Fruit fly (Drosophila melanogaster) whole organism, embryonic: Measurements from ENCODE around the gene MtnF.

ENCODE experiments used
- CG10321 ChIP-seq: fragments of 200-800 bp; sonication (Bioruptor generic); IDR thresholded peaks from 2 replicates; pipeline ENCODE4 v1.3.6; 2022; ENCODE audit warnings: missing biosample characterization, missing genetic modification characterization
- CG10431 ChIP-seq: fragments of 200-800 bp; sonication (Bioruptor generic); optimal IDR thresholded peaks from 3 replicates; lab custom pipeline; 2018; ENCODE audit warnings: missing biosample characterization, mild to moderate bottlenecking, missing genetic modification characterization
- CG10565 ChIP-seq: fragments of 200-800 bp; sonication (Bioruptor generic); optimal IDR thresholded peaks from 3 replicates; lab custom pipeline; 2016; ENCODE audit warnings: missing biosample characterization, mild to moderate bottlenecking, missing genetic modification characterization
- CG11456 ChIP-seq: fragments of 200-800 bp; sonication (Bioruptor generic); IDR thresholded peaks from 3 replicates; pipeline ENCODE4 v1.3.6; 2022; ENCODE audit warnings: missing biosample characterization, missing genetic modification characterization
- CG12071 ChIP-seq: fragments of 200-800 bp; sonication (Bioruptor generic); optimal IDR thresholded peaks from 3 replicates; lab custom pipeline; 2018; ENCODE audit warnings: missing biosample characterization, mild to moderate bottlenecking, missing genetic modification characterization
- CG12236 ChIP-seq: fragments of 200-800 bp; sonication (Bioruptor generic); optimal IDR thresholded peaks from 2 replicates; lab custom pipeline; 2016; ENCODE audit warnings: missing biosample characterization, missing genetic modification characterization
- CG12942 ChIP-seq: fragments of 200-800 bp; sonication (Bioruptor generic); optimal IDR thresholded peaks from 3 replicates; lab custom pipeline; 2016; ENCODE audit warnings: missing biosample characterization, missing genetic modification characterization
- CG17802 ChIP-seq: fragments of 200-800 bp; sonication (Bioruptor generic); optimal IDR thresholded peaks from 2 replicates; lab custom pipeline; 2018; ENCODE audit warnings: missing biosample characterization, mild to moderate bottlenecking, missing genetic modification characterization, moderate library complexity
- CG31224 ChIP-seq: fragments of 200-800 bp; sonication (Bioruptor generic); IDR thresholded peaks from 2 replicates; pipeline ENCODE4 v1.3.6; 2022; ENCODE audit warnings: missing biosample characterization, missing genetic modification characterization
- CG31388 ChIP-seq: fragments of 200-800 bp; sonication (Bioruptor generic); optimal IDR thresholded peaks from 2 replicates; lab custom pipeline; 2016; ENCODE audit warnings: missing biosample characterization, missing genetic modification characterization
- CG3281 ChIP-seq: fragments of 200-800 bp; sonication (Bioruptor generic); optimal IDR thresholded peaks from 3 replicates; lab custom pipeline; 2017; ENCODE audit warnings: missing biosample characterization, mild to moderate bottlenecking, missing genetic modification characterization
- CG34376 ChIP-seq: fragments of 200-800 bp; sonication (Bioruptor generic); optimal IDR thresholded peaks from 2 replicates; lab custom pipeline; 2018; ENCODE audit warnings: missing biosample characterization, mild to moderate bottlenecking, missing genetic modification characterization
- CG7963 ChIP-seq: fragments of 200-800 bp; sonication (Bioruptor generic); IDR thresholded peaks from 3 replicates; pipeline ENCODE4 v1.3.6; 2022; ENCODE audit warnings: missing biosample characterization, missing genetic modification characterization; ENCODE audit not compliant: partially characterized antibody
- CG8089 ChIP-seq: fragments of 200-800 bp; sonication (Bioruptor generic); optimal IDR thresholded peaks from 3 replicates; lab custom pipeline; 2016; ENCODE audit warnings: missing biosample characterization, missing genetic modification characterization
- CG8359 ChIP-seq: fragments of 200-800 bp; sonication (Bioruptor generic); optimal IDR thresholded peaks from 2 replicates; lab custom pipeline; 2017; ENCODE audit warnings: missing biosample characterization, mild to moderate bottlenecking, missing genetic modification characterization, borderline replicate concordance
- D ChIP-seq, 2 experiments: fragments of 200-800 bp in 1 of 2; fragments of >200 bp in 1 of 2; sonication (Bioruptor generic) in 1 of 2; optimal IDR thresholded peaks; 2 replicates in 1 of 2; 3 replicates in 1 of 2; lab custom pipeline; 2017; ENCODE audit warnings: mild to moderate bottlenecking in 1 of 2, missing biosample characterization in 1 of 2, missing genetic modification characterization in 1 of 2, missing genetic modification reagents in 1 of 2
- Dll ChIP-seq: fragments of 200-800 bp; sonication (Bioruptor generic); IDR thresholded peaks from 4 replicates; pipeline ENCODE4 v1.3.6; 2022; ENCODE audit warnings: missing biosample characterization, missing genetic modification characterization; ENCODE audit not compliant: partially characterized antibody
- E2f2 ChIP-seq: fragments of 200-800 bp; sonication (Bioruptor generic); IDR thresholded peaks from 2 replicates; pipeline ENCODE4 v1.3.6; 2022; ENCODE audit warnings: missing biosample characterization, missing genetic modification characterization
- Gug ChIP-seq: fragments of 200-800 bp; sonication (Bioruptor generic); IDR thresholded peaks from 4 replicates; pipeline ENCODE4 v1.3.6; 2022; ENCODE audit warnings: missing biosample characterization, missing genetic modification characterization
- HLH4C ChIP-seq: fragments of 200-800 bp; sonication (Bioruptor generic); IDR thresholded peaks from 3 replicates; pipeline ENCODE4 v1.3.6; 2022; ENCODE audit warnings: missing biosample characterization, missing genetic modification characterization; ENCODE audit not compliant: partially characterized antibody
- Hr78 ChIP-seq, 2 experiments: fragments of 200-800 bp in 1 of 2; fragments of >200 bp in 1 of 2; sonication (Bioruptor generic) in 1 of 2; optimal IDR thresholded peaks; 2 replicates each; lab custom pipeline; 2017 to 2019; ENCODE audit warnings: missing biosample characterization in 2 of 2, missing genetic modification characterization in 2 of 2, mild to moderate bottlenecking in 1 of 2, moderate library complexity in 1 of 2
- Lhr ChIP-seq: fragments of 200-800 bp; sonication (Bioruptor generic); optimal IDR thresholded peaks from 3 replicates; lab custom pipeline; 2017; ENCODE audit warnings: mild to moderate bottlenecking, missing biosample characterization, missing genetic modification reagents, missing genetic modification characterization
- NC2β ChIP-seq: fragments of 200-800 bp; sonication (Bioruptor generic); optimal IDR thresholded peaks from 2 replicates; lab custom pipeline; 2016; ENCODE audit warnings: missing biosample characterization, missing genetic modification characterization
- Optix ChIP-seq: fragments of 200-800 bp; sonication (Bioruptor generic); IDR thresholded peaks from 3 replicates; pipeline ENCODE4 v1.3.6; 2022; ENCODE audit warnings: missing biosample characterization, missing genetic modification characterization
- Sin3A ChIP-seq: fragments of >200 bp; optimal IDR thresholded peaks from 2 replicates; lab custom pipeline; 2018
- Sry-β ChIP-seq: fragments of 200-800 bp; sonication (Bioruptor generic); optimal IDR thresholded peaks from 2 replicates; lab custom pipeline; 2018; ENCODE audit warnings: missing biosample characterization, mild to moderate bottlenecking, missing genetic modification characterization, moderate library complexity
- Vsx1 ChIP-seq: fragments of 200-800 bp; sonication (Bioruptor generic); optimal IDR thresholded peaks from 2 replicates; lab custom pipeline; 2017; ENCODE audit warnings: missing biosample characterization, mild to moderate bottlenecking, missing genetic modification characterization, missing genetic modification reagents
- ara ChIP-seq: fragments of 200-800 bp; sonication (Bioruptor generic); IDR thresholded peaks from 2 replicates; pipeline ENCODE4 v1.3.6; 2022; ENCODE audit warnings: missing biosample characterization, missing genetic modification characterization
- bcd ChIP-seq: fragments of 200-800 bp; sonication (Bioruptor generic); optimal IDR thresholded peaks from 2 replicates; lab custom pipeline; 2017; ENCODE audit warnings: missing biosample characterization, mild to moderate bottlenecking, missing genetic modification characterization
- chif ChIP-seq, 2 experiments: fragments of 200-800 bp; sonication (Bioruptor generic); optimal IDR thresholded peaks; 3 replicates each; lab custom pipeline; 2016; ENCODE audit warnings: missing biosample characterization in 2 of 2, missing genetic modification characterization in 2 of 2
- exex ChIP-seq: fragments of 200-800 bp; sonication (Bioruptor generic); optimal IDR thresholded peaks from 4 replicates; lab custom pipeline; 2018; ENCODE audit warnings: missing biosample characterization, mild to moderate bottlenecking, missing genetic modification characterization, moderate library complexity
- mam ChIP-seq: fragments of 200-800 bp; sonication (Bioruptor generic); optimal IDR thresholded peaks from 3 replicates; lab custom pipeline; 2016; ENCODE audit warnings: missing biosample characterization, missing genetic modification characterization
- nerfin-2 ChIP-seq: fragments of 200-800 bp; sonication (Bioruptor generic); IDR thresholded peaks from 2 replicates; pipeline ENCODE4 v1.3.6; 2022; ENCODE audit warnings: missing biosample characterization, missing genetic modification characterization; ENCODE audit not compliant: partially characterized antibody
- nmo ChIP-seq: fragments of 200-800 bp; sonication (Bioruptor generic); optimal IDR thresholded peaks from 2 replicates; lab custom pipeline; 2018; ENCODE audit warnings: missing biosample characterization, mild to moderate bottlenecking, missing genetic modification characterization, moderate library complexity
- otp ChIP-seq: fragments of 200-800 bp; sonication (Bioruptor generic); IDR thresholded peaks from 3 replicates; pipeline ENCODE4, ENCODE4 v1.3.6; 2022; ENCODE audit warnings: missing biosample characterization, missing genetic modification characterization
- pho ChIP-seq: fragments of 200-800 bp; sonication (Bioruptor generic); optimal IDR thresholded peaks from 2 replicates; lab custom pipeline; 2016; ENCODE audit warnings: missing biosample characterization, missing genetic modification characterization
- pzg ChIP-seq: fragments of 200-800 bp; sonication (Bioruptor generic); optimal IDR thresholded peaks from 3 replicates; lab custom pipeline; 2018; ENCODE audit warnings: missing biosample characterization, mild to moderate bottlenecking, missing genetic modification characterization, moderate library complexity
- ssp ChIP-seq: fragments of 200-800 bp; sonication (Bioruptor generic); IDR thresholded peaks from 2 replicates; pipeline ENCODE4 v1.3.6; 2022; ENCODE audit warnings: missing biosample characterization, missing genetic modification characterization
- toy ChIP-seq: fragments of 200-800 bp; sonication (Bioruptor generic); IDR thresholded peaks from 2 replicates; pipeline ENCODE4 v1.3.6; 2022; ENCODE audit warnings: missing biosample characterization, missing genetic modification characterization
- trh ChIP-seq: fragments of 200-800 bp; sonication (Bioruptor generic); optimal IDR thresholded peaks from 2 replicates; lab custom pipeline; 2016; ENCODE audit warnings: missing biosample characterization, missing genetic modification characterization
- wdn ChIP-seq: fragments of 200-800 bp; sonication (Bioruptor generic); IDR thresholded peaks from 2 replicates; pipeline ENCODE4 v1.3.6; 2022; ENCODE audit warnings: missing biosample characterization, missing genetic modification characterization

The MtnF gene

dm6 chr3R:24586453-24586886, 48.5 kb downstream of the MtnF start (continued):
- TF ChIP-seq trh (GFP tag; lab: Kevin White, UChicago): no peak
- TF ChIP-seq CG17802: no peak
- no peak for TF ChIP-seq E2f2 (GFP tag; lab: Robert Waterston, UW)
- TF ChIP-seq CG3281 (GFP tag; lab: Kevin White, UChicago): no peak
- no peak for TF ChIP-seq CG31388
- TF ChIP-seq Optix (GFP tag; lab: Robert Waterston, UW): no peak
- no peak for TF ChIP-seq CG7963
- no peak for TF ChIP-seq wdn (GFP tag; lab: Robert Waterston, UW)
- TF ChIP-seq Lhr (GFP tag; lab: Kevin White, UChicago): no peak
- TF ChIP-seq CG11456: no peak
- TF ChIP-seq otp (GFP tag; lab: Robert Waterston, UW): no peak
- TF ChIP-seq Vsx1 (GFP tag; lab: Kevin White, UChicago): no peak
- TF ChIP-seq Sin3A (lab: Kevin White, UChicago): no peak
- no peak for TF ChIP-seq ssp (GFP tag; lab: Robert Waterston, UW)
- no peak for TF ChIP-seq CG12942 (GFP tag; lab: Kevin White, UChicago)
- TF ChIP-seq Sry-β (GFP tag; lab: Kevin White, UChicago): peak; percentile 35
- no peak for TF ChIP-seq CG31224 (GFP tag; lab: Robert Waterston, UW)
- TF ChIP-seq exex (tag; lab: Kevin White, UChicago): peak; percentile 32
- TF ChIP-seq CG8359: no peak
- TF ChIP-seq toy (GFP tag; lab: Robert Waterston, UW): no peak
- no peak for TF ChIP-seq Gug (GFP tag; lab: Robert Waterston, UW)
- no peak for TF ChIP-seq CG10321 (GFP tag; lab: Robert Waterston, UW)
- TF ChIP-seq nmo (GFP tag; lab: Kevin White, UChicago): peak; percentile 10
- peak; percentile 3 for TF ChIP-seq mam (GFP tag; lab: Kevin White, UChicago)
- TF ChIP-seq pho: peak; percentile 37
- no peak for TF ChIP-seq HLH4C (GFP tag; lab: Robert Waterston, UW)
- TF ChIP-seq Dll: no peak
- peak; percentile 12 for TF ChIP-seq bcd (GFP tag; lab: Kevin White, UChicago)
- no peak for TF ChIP-seq ara
- TF ChIP-seq CG12071 (GFP tag; lab: Kevin White, UChicago): peak; percentile 55
- TF ChIP-seq CG12236: no peak
- TF ChIP-seq chif (GFP tag; optimal IDR thresholded peaks at IDR 0.05; lab: Kevin White, UChicago): no peak
- TF ChIP-seq NC2β (GFP tag; lab: Kevin White, UChicago): peak; percentile 12
- peak; percentile 79 for TF ChIP-seq CG34376 (GFP tag; lab: Kevin White, UChicago)
- TF ChIP-seq CG10565: no peak
- TF ChIP-seq pzg: peak; percentile 65
- no peak for TF ChIP-seq CG10431 (GFP tag; lab: Kevin White, UChicago)
- peak in 1 of 2 experiments; percentile 72 for TF ChIP-seq Hr78 (GFP tag; optimal IDR thresholded peaks at IDR 0.05; lab: Kevin White, UChicago)
- TF ChIP-seq CG8089 (GFP tag; lab: Kevin White, UChicago): no peak
- peak; percentile 60 for TF ChIP-seq D (optimal IDR thresholded peaks at IDR 0.05; lab: Kevin White, UChicago)
- no peak for TF ChIP-seq D (GFP tag; optimal IDR thresholded peaks at IDR 0.05; lab: Kevin White, UChicago)
- no peak for TF ChIP-seq nerfin-2 (GFP tag; lab: Robert Waterston, UW)
